Fruit fly (Drosophila melanogaster) whole organism, embryonic: ENCODE measurements around the gene CG14395.

Experiments used
- Antp ChIP-seq: fragments of 200-800 bp; sonication (Bioruptor generic); optimal IDR thresholded peaks from 3 replicates; lab custom pipeline; 2016; ENCODE audit warnings: missing biosample characterization, missing genetic modification characterization
- Asciz ChIP-seq: fragments of 200-800 bp; sonication (Bioruptor generic); optimal IDR thresholded peaks from 2 replicates; lab custom pipeline; 2017; ENCODE audit warnings: missing biosample characterization, mild to moderate bottlenecking, missing genetic modification characterization, missing genetic modification reagents
- Blimp-1 ChIP-seq: fragments of 200-800 bp; sonication (Bioruptor generic); optimal IDR thresholded peaks from 3 replicates; lab custom pipeline; 2018; ENCODE audit warnings: missing biosample characterization, missing genetic modification characterization, mild to moderate bottlenecking, moderate library complexity, missing genetic modification reagents
- BtbVII ChIP-seq: fragments of 200-800 bp; sonication (Bioruptor generic); optimal IDR thresholded peaks from 3 replicates; lab custom pipeline; 2017; ENCODE audit warnings: missing biosample characterization, mild to moderate bottlenecking, missing genetic modification characterization
- CG10267 ChIP-seq: fragments of 200-800 bp; sonication (Bioruptor generic); optimal IDR thresholded peaks from 2 replicates; lab custom pipeline; 2018; ENCODE audit warnings: missing biosample characterization, mild to moderate bottlenecking, missing genetic modification characterization, moderate library complexity
- CG11504 ChIP-seq: fragments of 200-800 bp; sonication (Bioruptor generic); optimal IDR thresholded peaks from 3 replicates; lab custom pipeline; 2019; ENCODE audit warnings: missing biosample characterization, mild to moderate bottlenecking, missing genetic modification characterization, moderate library complexity
- CG12299 ChIP-seq: fragments of 200-800 bp; sonication (Bioruptor generic); optimal IDR thresholded peaks from 2 replicates; lab custom pipeline; 2018; ENCODE audit warnings: missing biosample characterization, mild to moderate bottlenecking, missing genetic modification characterization
- CG12391 ChIP-seq: fragments of 200-800 bp; sonication (Bioruptor generic); optimal IDR thresholded peaks from 3 replicates; lab custom pipeline; 2018; ENCODE audit warnings: missing biosample characterization, mild to moderate bottlenecking, missing genetic modification characterization, moderate library complexity
- CG12769 ChIP-seq: fragments of 200-800 bp; sonication (Bioruptor generic); optimal IDR thresholded peaks from 2 replicates; lab custom pipeline; 2019; ENCODE audit warnings: missing biosample characterization, mild to moderate bottlenecking, missing genetic modification characterization, moderate library complexity
- CG13287 ChIP-seq: fragments of 200-800 bp; sonication (Bioruptor generic); IDR thresholded peaks from 2 replicates; pipeline ENCODE4 v1.3.6; 2022; ENCODE audit warnings: missing biosample characterization, missing genetic modification characterization; ENCODE audit not compliant: partially characterized antibody
- CG15269 ChIP-seq: fragments of 200-800 bp; sonication (Bioruptor generic); optimal IDR thresholded peaks from 2 replicates; lab custom pipeline; 2018; ENCODE audit warnings: missing biosample characterization, mild to moderate bottlenecking, missing genetic modification characterization, moderate library complexity
- CG15601 ChIP-seq: fragments of 200-800 bp; sonication (Bioruptor generic); optimal IDR thresholded peaks from 3 replicates; lab custom pipeline; 2019; ENCODE audit warnings: missing biosample characterization, mild to moderate bottlenecking, missing genetic modification characterization, moderate library complexity
- CG18599 ChIP-seq: fragments of 200-800 bp; sonication (Bioruptor generic); optimal IDR thresholded peaks from 3 replicates; lab custom pipeline; 2017; ENCODE audit warnings: missing biosample characterization, missing genetic modification characterization, mild to moderate bottlenecking, moderate library complexity, missing genetic modification reagents
- CG18619 ChIP-seq: fragments of 200-800 bp; sonication (Bioruptor generic); optimal IDR thresholded peaks from 3 replicates; lab custom pipeline; 2017; ENCODE audit warnings: missing biosample characterization, mild to moderate bottlenecking, missing genetic modification characterization
- CG31441 ChIP-seq: fragments of 200-800 bp; sonication (Bioruptor generic); IDR thresholded peaks from 2 replicates; pipeline ENCODE4 v1.3.6; 2022; ENCODE audit warnings: missing biosample characterization, missing genetic modification characterization
- CG3281 ChIP-seq: fragments of 200-800 bp; sonication (Bioruptor generic); optimal IDR thresholded peaks from 3 replicates; lab custom pipeline; 2017; ENCODE audit warnings: missing biosample characterization, mild to moderate bottlenecking, missing genetic modification characterization
- CG33213 ChIP-seq: fragments of 200-800 bp; sonication (Bioruptor generic); optimal IDR thresholded peaks from 3 replicates; lab custom pipeline; 2016; ENCODE audit warnings: missing biosample characterization, missing genetic modification characterization
- CG34376 ChIP-seq: fragments of 200-800 bp; sonication (Bioruptor generic); optimal IDR thresholded peaks from 2 replicates; lab custom pipeline; 2018; ENCODE audit warnings: missing biosample characterization, mild to moderate bottlenecking, missing genetic modification characterization
- CG6813 ChIP-seq: fragments of 200-800 bp; sonication (Bioruptor generic); optimal IDR thresholded peaks from 2 replicates; lab custom pipeline; 2017; ENCODE audit warnings: missing biosample characterization, missing genetic modification characterization, mild to moderate bottlenecking, moderate library complexity, missing genetic modification reagents
- CG6854 ChIP-seq: fragments of 200-800 bp; sonication (Bioruptor generic); optimal IDR thresholded peaks from 3 replicates; lab custom pipeline; 2017; ENCODE audit warnings: missing biosample characterization, mild to moderate bottlenecking, missing genetic modification characterization
- CG8388 ChIP-seq: fragments of 200-800 bp; sonication (Bioruptor generic); optimal IDR thresholded peaks from 2 replicates; lab custom pipeline; 2019; ENCODE audit warnings: missing biosample characterization, mild to moderate bottlenecking, missing genetic modification characterization, moderate library complexity
- CG9876 ChIP-seq: fragments of 200-800 bp; sonication (Bioruptor generic); optimal IDR thresholded peaks from 2 replicates; lab custom pipeline; 2016; ENCODE audit warnings: missing biosample characterization, missing genetic modification characterization
- CoRest ChIP-seq: fragments of 200-800 bp; sonication (Bioruptor generic); optimal IDR thresholded peaks from 3 replicates; lab custom pipeline; 2018; ENCODE audit warnings: missing biosample characterization, mild to moderate bottlenecking, missing genetic modification characterization, moderate library complexity
- D19A ChIP-seq: fragments of 200-800 bp; optimal IDR thresholded peaks from 3 replicates; lab custom pipeline; 2019; ENCODE audit warnings: missing biosample characterization, mild to moderate bottlenecking, missing genetic modification characterization, moderate library complexity
- Drgx ChIP-seq: fragments of 200-800 bp; sonication (Bioruptor generic); IDR thresholded peaks from 2 replicates; pipeline ENCODE4 v1.3.6; 2022; ENCODE audit warnings: missing biosample characterization, missing genetic modification characterization
- ERR ChIP-seq: fragments of 200-800 bp; sonication (Bioruptor generic); optimal IDR thresholded peaks from 2 replicates; lab custom pipeline; 2016; ENCODE audit warnings: missing biosample characterization, missing genetic modification characterization
- HmgZ ChIP-seq: fragments of 200-800 bp; sonication (Bioruptor generic); optimal IDR thresholded peaks from 2 replicates; lab custom pipeline; 2018; ENCODE audit warnings: missing biosample characterization, mild to moderate bottlenecking, missing genetic modification characterization
- Nf-YB ChIP-seq: fragments of 200-800 bp; sonication (Bioruptor generic); optimal IDR thresholded peaks from 3 replicates; lab custom pipeline; 2019; ENCODE audit warnings: missing biosample characterization, mild to moderate bottlenecking, missing genetic modification characterization, moderate library complexity
- PHDP ChIP-seq: fragments of 200-800 bp; sonication (Bioruptor generic); optimal IDR thresholded peaks from 3 replicates; lab custom pipeline; 2018; ENCODE audit warnings: missing biosample characterization, mild to moderate bottlenecking, missing genetic modification characterization, moderate library complexity
- Sox100B ChIP-seq: fragments of 200-800 bp; sonication (Bioruptor generic); optimal IDR thresholded peaks from 3 replicates; lab custom pipeline; 2018; ENCODE audit warnings: missing biosample characterization, mild to moderate bottlenecking, missing genetic modification characterization
- Xrp1 ChIP-seq: fragments of 200-800 bp; sonication (Bioruptor generic); IDR thresholded peaks from 2 replicates; pipeline ENCODE4 v1.3.6; 2022; ENCODE audit warnings: missing biosample characterization, missing genetic modification characterization
- btn ChIP-seq: fragments of 200-800 bp; sonication (Bioruptor generic); optimal IDR thresholded peaks from 2 replicates; lab custom pipeline; 2016; ENCODE audit warnings: missing biosample characterization, missing genetic modification characterization
- eyg ChIP-seq: fragments of 200-800 bp; sonication (Bioruptor generic); optimal IDR thresholded peaks from 3 replicates; lab custom pipeline; 2016; ENCODE audit warnings: missing biosample characterization, missing genetic modification characterization
- fd96Cb ChIP-seq: fragments of 200-800 bp; sonication (Bioruptor generic); optimal IDR thresholded peaks from 2 replicates; lab custom pipeline; 2018; ENCODE audit warnings: missing biosample characterization, mild to moderate bottlenecking, missing genetic modification characterization, moderate library complexity
- gcm ChIP-seq: fragments of 200-800 bp; sonication (Bioruptor generic); optimal IDR thresholded peaks from 2 replicates; lab custom pipeline; 2019; ENCODE audit warnings: missing biosample characterization, mild to moderate bottlenecking, missing genetic modification characterization, moderate library complexity
- gro ChIP-seq: fragments of 200-800 bp; sonication (Bioruptor generic); optimal IDR thresholded peaks from 2 replicates; lab custom pipeline; 2016; ENCODE audit warnings: missing biosample characterization, missing genetic modification characterization
- hkb ChIP-seq, 2 experiments: fragments of 200-800 bp in 1 of 2; fragments of >200 bp in 1 of 2; sonication (Bioruptor generic) in 1 of 2; IDR thresholded peaks in 1 of 2; optimal IDR thresholded peaks in 1 of 2; 2 replicates each; pipeline versions ENCODE4 v1.3.6 to Lab custom; 2017 to 2022; ENCODE audit warnings: missing biosample characterization in 1 of 2, missing genetic modification characterization in 1 of 2
- mirr ChIP-seq: fragments of 200-800 bp; sonication (Bioruptor generic); optimal IDR thresholded peaks from 3 replicates; lab custom pipeline; 2018; ENCODE audit warnings: missing biosample characterization, mild to moderate bottlenecking, missing genetic modification characterization
- nerfin-2 ChIP-seq: fragments of 200-800 bp; sonication (Bioruptor generic); IDR thresholded peaks from 2 replicates; pipeline ENCODE4 v1.3.6; 2022; ENCODE audit warnings: missing biosample characterization, missing genetic modification characterization; ENCODE audit not compliant: partially characterized antibody
- org-1 ChIP-seq: fragments of 200-800 bp; sonication (Bioruptor generic); optimal IDR thresholded peaks from 2 replicates; lab custom pipeline; 2017; ENCODE audit warnings: missing biosample characterization, missing genetic modification characterization
- pum ChIP-seq: fragments of 200-800 bp; sonication (Bioruptor generic); optimal IDR thresholded peaks from 2 replicates; lab custom pipeline; 2016; ENCODE audit warnings: missing biosample characterization, missing genetic modification characterization
- scrt ChIP-seq: fragments of 200-800 bp; sonication (Bioruptor generic); optimal IDR thresholded peaks from 2 replicates; lab custom pipeline; 2018; ENCODE audit warnings: missing biosample characterization, mild to moderate bottlenecking, missing genetic modification characterization, moderate library complexity
- sisA ChIP-seq: fragments of 200-800 bp; sonication (Bioruptor generic); IDR thresholded peaks from 2 replicates; pipeline ENCODE4 v1.3.6; 2022; ENCODE audit warnings: missing biosample characterization, missing genetic modification characterization
- slbo ChIP-seq: fragments of 200-800 bp; sonication (Bioruptor generic); IDR thresholded peaks from 2 replicates; pipeline ENCODE4 v1.3.6; 2022; ENCODE audit warnings: missing biosample characterization, missing genetic modification characterization
- tll ChIP-seq, 2 experiments: fragments of 200-800 bp in 1 of 2; fragments of >200 bp in 1 of 2; sonication (Bioruptor generic) in 1 of 2; optimal IDR thresholded peaks; 2 replicates each; lab custom pipeline; 2017 to 2019; ENCODE audit warnings: missing biosample characterization in 2 of 2, missing genetic modification characterization in 2 of 2, mild to moderate bottlenecking in 1 of 2, moderate library complexity in 1 of 2
- tna ChIP-seq: fragments of 200-800 bp; sonication (Bioruptor generic); IDR thresholded peaks from 2 replicates; pipeline ENCODE4 v1.3.6; 2022; ENCODE audit warnings: missing biosample characterization, missing genetic modification characterization; ENCODE audit not compliant: partially characterized antibody
- twi ChIP-seq: fragments of 200-800 bp; optimal IDR thresholded peaks from 2 replicates; lab custom pipeline; 2019; ENCODE audit warnings: missing biosample characterization, mild to moderate bottlenecking, missing genetic modification characterization, moderate library complexity

CG14395 gene

dm6 chr3R:12719627-12720343, 57.2 kb downstream of the CG14395 start (continued):
- TF ChIP-seq CG12769 (peak; percentile 57), CG33213 (GFP tag; lab: Kevin White, UChicago) (no peak), ERR (GFP tag; lab: Kevin White, UChicago) (peak; percentile 41), CG9876 (GFP tag; lab: Kevin White, UChicago) (no peak), Asciz (no peak), CG8388 (GFP tag; lab: Kevin White, UChicago) (no peak), HmgZ (tag; lab: Kevin White, UChicago) (peak; percentile 16), pum (GFP tag; lab: Kevin White, UChicago) (no peak), CG10267 (peak; percentile 27), Sox100B (GFP tag; lab: Kevin White, UChicago) (peak; percentile 52), slbo (GFP tag; lab: Robert Waterston, UW) (peak; percentile 34; the same call in 1 of the 2 replicates), CG18619 (peak; percentile 5), CG15601 (tag; lab: Kevin White, UChicago) (peak; percentile 1), Xrp1 (GFP tag; lab: Robert Waterston, UW) (peak; percentile 36; the same call in 1 of the 2 replicates), Drgx (GFP tag; lab: Robert Waterston, UW) (peak; percentile 33; the same call in 1 of the 2 replicates), btn (GFP tag; lab: Kevin White, UChicago) (no peak), CG6813 (GFP tag; lab: Kevin White, UChicago) (peak; percentile 51), Antp (GFP tag; lab: Kevin White, UChicago) (no peak), CoRest (peak; percentile 23), CG3281 (GFP tag; lab: Kevin White, UChicago) (peak; percentile 71), hkb (optimal IDR thresholded peaks at IDR 0.05; lab: Kevin White, UChicago) (no peak), hkb (GFP tag; IDR thresholded peaks at IDR 0.05; lab: Robert Waterston, UW) (0 out of 2 replicates have a peak, but pooled peaks have one; percentile 15), CG15269 (tag; lab: Kevin White, UChicago) (peak; percentile 49), CG31441 (peak; percentile 41), CG12391 (tag; lab: Kevin White, UChicago) (peak; percentile 32), twi (no peak), org-1 (peak; percentile 18), gcm (peak; percentile 29), D19A (peak; percentile 98), CG6854 (GFP tag; lab: Kevin White, UChicago) (peak; percentile 35), nerfin-2 (GFP tag; lab: Robert Waterston, UW) (no peak), tll (GFP tag; optimal IDR thresholded peaks at IDR 0.05; lab: Kevin White, UChicago) (no peak), gro (GFP tag; lab: Kevin White, UChicago) (peak; percentile 72), PHDP (peak; percentile 35), fd96Cb (tag; lab: Kevin White, UChicago) (peak; percentile 32), Nf-YB (GFP tag; lab: Kevin White, UChicago) (no peak), mirr (GFP tag; lab: Kevin White, UChicago) (peak; percentile 9), CG13287 (peak; percentile 25; the same call in 1 of the 2 replicates), Blimp-1 (GFP tag; lab: Kevin White, UChicago) (peak; percentile 45), CG11504 (tag; lab: Kevin White, UChicago) (peak; percentile 63), CG34376 (GFP tag; lab: Kevin White, UChicago) (peak; percentile 68), CG18599 (peak; percentile 79), tna (GFP tag; lab: Robert Waterston, UW) (peak; percentile 49; the same call in 1 of the 2 replicates), BtbVII (GFP tag; lab: Kevin White, UChicago) (peak; percentile 36), CG12299 (tag; lab: Kevin White, UChicago) (peak; percentile 5), sisA (GFP tag; lab: Robert Waterston, UW) (no peak), scrt (peak; percentile 30), eyg (GFP tag; lab: Kevin White, UChicago) (no peak)
